Worm (Caenorhabditis elegans): ENCODE results near the gene T24E12.13.
"Not testable (repeated sequence)": the region's sequence is repeated elsewhere in the genome, so short reads cannot be mapped to it uniquely, and the experiment has no call there.

The T24E12.13 gene

ce11 chrII:3787151-3787550 is at the start of gene T24E12.13:
T24E12.13 (plus strand) TSS chrII:3787451.
- TF ChIP-seq W03F9.2 (tag; optimal IDR thresholded peaks at IDR 0.05) (no peak), him-1 (tag; optimal IDR thresholded peaks at IDR 0.05) (no peak), dao-5 (tag; optimal IDR thresholded peaks at IDR 0.05) (no peak)

ce11 chrII:3739647-3740046 is 47.6 kb upstream of the T24E12.13 start, which contains the start of gene F12E12.2:
F12E12.2 (plus strand) TSS chrII:3739947.
- TF ChIP-seq W03F9.2 (tag; optimal IDR thresholded peaks at IDR 0.05): no peak
- TF ChIP-seq dao-5 (tag; optimal IDR thresholded peaks at IDR 0.05): no peak
- no peak for TF ChIP-seq him-1 (tag; optimal IDR thresholded peaks at IDR 0.05)

ce11 chrII:3741584-3741983 is 45.7 kb upstream of the T24E12.13 start, which contains the start of gene F12E12.1:
F12E12.1 (plus strand) TSS chrII:3741884.
- TF ChIP-seq W03F9.2 (tag; optimal IDR thresholded peaks at IDR 0.05) (no peak), dao-5 (tag; optimal IDR thresholded peaks at IDR 0.05) (no peak), him-1 (tag; optimal IDR thresholded peaks at IDR 0.05) (no peak)

- TF ChIP-seq him-1 (tag; optimal IDR thresholded peaks at IDR 0.05): no peak
- no peak for TF ChIP-seq dao-5 (tag; optimal IDR thresholded peaks at IDR 0.05)
- TF ChIP-seq W03F9.2 (tag; optimal IDR thresholded peaks at IDR 0.05): no peak
Measured at ce11 chrII:3743684-3744200, 43.5 kb upstream of the T24E12.13 start, which contains the start of gene nta-1. nta-1 (minus strand) TSS chrII:3743814.

DNA sequence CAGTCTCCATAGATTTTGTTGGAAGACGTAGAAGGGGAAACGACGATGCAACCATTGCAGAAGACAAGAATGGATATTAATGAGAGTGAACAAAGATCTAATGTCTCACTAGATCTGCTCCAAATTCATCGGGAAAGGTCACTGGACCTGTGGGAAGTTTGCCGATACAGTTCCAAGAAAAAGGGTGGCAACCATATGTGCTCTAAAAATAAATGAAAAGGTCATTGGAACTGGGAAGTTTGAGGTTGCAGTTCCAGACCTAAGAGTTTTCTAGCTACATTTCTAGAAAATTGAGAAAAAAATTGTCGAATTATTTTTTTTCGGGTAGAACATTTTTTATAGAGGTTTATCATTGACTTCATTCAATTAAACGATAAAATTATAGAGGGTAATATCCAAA is 39.8 kb upstream of the T24E12.13 start, which contains the start of gene fbxb-92:
fbxb-92 (minus strand) TSS at position 101 of the 400 bp plus-strand sequence.
- TF ChIP-seq W03F9.2 (tag; optimal IDR thresholded peaks at IDR 0.05): no peak
- no peak for TF ChIP-seq dao-5 (tag; optimal IDR thresholded peaks at IDR 0.05)
- TF ChIP-seq him-1 (tag; optimal IDR thresholded peaks at IDR 0.05): no peak

DNA sequence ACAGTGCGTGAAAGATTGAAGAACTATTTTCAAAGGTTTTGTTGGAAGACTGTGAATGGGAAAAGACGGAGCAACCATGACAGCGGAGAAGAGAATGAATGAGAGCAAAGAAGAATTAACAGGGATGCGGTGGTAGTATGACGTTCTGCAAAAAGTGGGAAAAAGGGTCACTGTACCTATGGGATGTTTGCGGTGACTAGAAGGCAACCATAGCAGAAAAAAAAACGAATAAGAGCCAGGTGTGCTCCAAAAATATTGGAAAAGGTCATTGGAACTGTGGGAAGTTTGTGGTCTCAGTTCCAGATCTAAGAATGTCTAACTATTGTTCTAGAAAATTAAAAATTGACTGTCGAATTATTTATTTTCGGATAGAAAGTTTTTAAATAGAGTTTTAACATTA is 38.5 kb upstream of the T24E12.13 start, which contains the start of gene fbxb-90:
fbxb-90 (minus strand) TSS at position 101 of the 400 bp plus-strand sequence.
- no peak for TF ChIP-seq dao-5 (tag; optimal IDR thresholded peaks at IDR 0.05)
- TF ChIP-seq W03F9.2 (tag; optimal IDR thresholded peaks at IDR 0.05): no peak
- TF ChIP-seq him-1 (tag; optimal IDR thresholded peaks at IDR 0.05): no peak

ce11 chrII:3750685-3751084 is 36.6 kb upstream of the T24E12.13 start, which contains the start of gene fbxb-91:
fbxb-91 (minus strand) TSS chrII:3750785.
- TF ChIP-seq him-1 (tag; optimal IDR thresholded peaks at IDR 0.05): no peak
- TF ChIP-seq dao-5 (tag; optimal IDR thresholded peaks at IDR 0.05): no peak
- no peak for TF ChIP-seq W03F9.2 (tag; optimal IDR thresholded peaks at IDR 0.05)

DNA sequence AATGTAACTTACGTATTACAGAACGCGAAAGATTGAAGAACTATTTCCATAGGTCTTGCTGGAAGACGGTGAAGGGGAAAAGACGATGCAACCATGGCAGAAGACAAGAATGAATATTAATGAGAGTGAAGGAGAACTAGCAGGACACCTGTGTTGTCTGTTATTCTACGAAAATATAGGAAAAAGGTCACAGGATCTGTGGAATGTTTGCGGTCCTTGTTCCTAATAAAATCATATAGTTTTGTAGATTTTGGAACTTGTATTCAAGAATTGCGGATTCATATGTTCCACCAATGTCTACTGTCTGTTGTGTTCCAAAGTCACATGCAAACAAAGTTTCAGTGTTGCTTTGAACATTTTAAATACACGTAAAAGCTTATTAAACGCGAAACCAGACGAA is 35.1 kb upstream of the T24E12.13 start, which contains the start of gene sdz-11:
sdz-11 (minus strand) TSS at position 101 of the 400 bp plus-strand sequence.
- no peak for TF ChIP-seq dao-5 (tag; optimal IDR thresholded peaks at IDR 0.05)
- TF ChIP-seq him-1 (tag; optimal IDR thresholded peaks at IDR 0.05): no peak
- TF ChIP-seq W03F9.2 (tag; optimal IDR thresholded peaks at IDR 0.05): no peak

ce11 chrII:3753598-3753997 is 33.7 kb upstream of the T24E12.13 start, which contains the start of gene rcd-1:
rcd-1 (plus strand) TSS chrII:3753898.
- TF ChIP-seq W03F9.2 (tag; optimal IDR thresholded peaks at IDR 0.05): no peak
- TF ChIP-seq him-1 (tag; optimal IDR thresholded peaks at IDR 0.05): no peak
- TF ChIP-seq dao-5 (tag; optimal IDR thresholded peaks at IDR 0.05): no peak

DNA sequence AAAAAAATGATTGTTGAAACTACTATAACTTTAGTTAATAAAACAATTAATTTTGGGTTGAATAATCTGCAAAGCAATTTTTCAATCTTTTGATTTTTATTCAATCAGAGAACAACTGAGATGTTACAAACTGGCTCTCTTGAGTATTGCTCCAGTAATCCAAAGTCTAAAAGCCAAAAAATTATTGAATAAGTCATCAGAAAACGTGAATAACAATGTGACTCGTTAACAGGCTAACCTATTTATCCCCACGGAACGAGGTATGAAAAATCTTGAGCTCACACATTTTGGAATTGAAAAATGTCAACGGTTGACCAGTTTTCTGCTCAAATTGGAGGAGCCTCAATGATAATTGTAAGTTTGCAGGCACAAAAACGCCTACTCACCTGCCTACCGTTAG is 29.8 kb upstream of the T24E12.13 start, which contains the start of gene srx-111:
srx-111 (plus strand) TSS at position 301 of the 400 bp plus-strand sequence.
- no peak for TF ChIP-seq him-1 (tag; optimal IDR thresholded peaks at IDR 0.05)
- TF ChIP-seq W03F9.2 (tag; optimal IDR thresholded peaks at IDR 0.05): no peak
- no peak for TF ChIP-seq dao-5 (tag; optimal IDR thresholded peaks at IDR 0.05)

- no peak for TF ChIP-seq W03F9.2 (tag; optimal IDR thresholded peaks at IDR 0.05)
- no peak for TF ChIP-seq dao-5 (tag; optimal IDR thresholded peaks at IDR 0.05)
- no peak for TF ChIP-seq him-1 (tag; optimal IDR thresholded peaks at IDR 0.05)
Measured at ce11 chrII:3759010-3759409, 28.2 kb upstream of the T24E12.13 start, which contains the start of gene T24E12.12. T24E12.12 (plus strand) TSS chrII:3759290.

ce11 chrII:3761599-3761998 is 25.7 kb upstream of the T24E12.13 start, which contains the start of gene T24E12.6:
T24E12.6 (minus strand) TSS chrII:3761699.
- not testable (repeated sequence) for TF ChIP-seq dao-5, W03F9.2, him-1 (tag; optimal IDR thresholded peaks at IDR 0.05)

ce11 chrII:3764486-3764885 is 22.8 kb upstream of the T24E12.13 start, which contains the start of gene srx-112:
srx-112 (minus strand) TSS chrII:3764586.
- no peak for TF ChIP-seq W03F9.2 (tag; optimal IDR thresholded peaks at IDR 0.05)
- no peak for TF ChIP-seq dao-5 (tag; optimal IDR thresholded peaks at IDR 0.05)
- no peak for TF ChIP-seq him-1 (tag; optimal IDR thresholded peaks at IDR 0.05)

- TF ChIP-seq W03F9.2 (tag; optimal IDR thresholded peaks at IDR 0.05) (no peak), dao-5 (tag; optimal IDR thresholded peaks at IDR 0.05) (no peak), him-1 (tag; optimal IDR thresholded peaks at IDR 0.05) (no peak)
Measured at ce11 chrII:3771640-3772039, 15.6 kb upstream of the T24E12.13 start.
